Fruit fly (Drosophila melanogaster) whole organism, embryonic: Measurements from ENCODE around the gene Argk1.

Source experiments
- Blimp-1 ChIP-seq: fragments of 200-800 bp; sonication (Bioruptor generic); optimal IDR thresholded peaks from 3 replicates; lab custom pipeline; 2018; ENCODE audit warnings: missing biosample characterization, missing genetic modification characterization, mild to moderate bottlenecking, moderate library complexity, missing genetic modification reagents
- CG1024 ChIP-seq: fragments of 200-800 bp; sonication (Bioruptor generic); IDR thresholded peaks from 2 replicates; pipeline ENCODE4 v1.3.6; 2022; ENCODE audit warnings: missing biosample characterization, missing genetic modification characterization
- CG10979 ChIP-seq: fragments of 200-800 bp; sonication (Bioruptor generic); optimal IDR thresholded peaks from 2 replicates; lab custom pipeline; 2018; ENCODE audit warnings: missing biosample characterization, mild to moderate bottlenecking, missing genetic modification characterization, moderate library complexity
- CG11398 ChIP-seq: fragments of 200-800 bp; sonication (Bioruptor generic); optimal IDR thresholded peaks from 2 replicates; lab custom pipeline; 2016; ENCODE audit warnings: missing biosample characterization, missing genetic modification characterization
- CG11456 ChIP-seq: fragments of 200-800 bp; sonication (Bioruptor generic); IDR thresholded peaks from 3 replicates; pipeline ENCODE4 v1.3.6; 2022; ENCODE audit warnings: missing biosample characterization, missing genetic modification characterization
- CG12219 ChIP-seq: fragments of 200-800 bp; sonication (Bioruptor generic); optimal IDR thresholded peaks from 3 replicates; lab custom pipeline; 2018; ENCODE audit warnings: missing biosample characterization, mild to moderate bottlenecking, missing genetic modification characterization
- CG13775 ChIP-seq: fragments of 200-800 bp; sonication (Bioruptor generic); optimal IDR thresholded peaks from 3 replicates; lab custom pipeline; 2017; ENCODE audit warnings: missing biosample characterization, mild to moderate bottlenecking, missing genetic modification characterization
- CG1602 ChIP-seq: fragments of 200-800 bp; sonication (Bioruptor generic); optimal IDR thresholded peaks from 3 replicates; lab custom pipeline; 2016; ENCODE audit warnings: missing biosample characterization, missing genetic modification characterization
- CG17361 ChIP-seq: fragments of 200-800 bp; sonication (Bioruptor generic); IDR thresholded peaks from 3 replicates; pipeline ENCODE4 v1.3.6; 2022; ENCODE audit warnings: missing biosample characterization, missing genetic modification characterization
- CG17612 ChIP-seq: fragments of 200-800 bp; sonication (Bioruptor generic); IDR thresholded peaks from 2 replicates; pipeline ENCODE4 v1.3.6; 2022; ENCODE audit warnings: missing biosample characterization, missing genetic modification characterization
- CG18476 ChIP-seq: fragments of 200-800 bp; sonication (Bioruptor generic); optimal IDR thresholded peaks from 2 replicates; lab custom pipeline; 2016; ENCODE audit warnings: missing biosample characterization, mild to moderate bottlenecking, missing genetic modification characterization
- CG2678 ChIP-seq: fragments of 200-800 bp; sonication (Bioruptor generic); optimal IDR thresholded peaks from 3 replicates; lab custom pipeline; 2019; ENCODE audit warnings: missing biosample characterization, mild to moderate bottlenecking, missing genetic modification characterization, moderate library complexity
- CG6689 ChIP-seq: fragments of 200-800 bp; sonication (Bioruptor generic); IDR thresholded peaks from 2 replicates; pipeline ENCODE4 v1.3.6; 2022; ENCODE audit warnings: missing biosample characterization, missing genetic modification characterization
- CG6765 ChIP-seq: fragments of 200-800 bp; sonication (Bioruptor generic); optimal IDR thresholded peaks from 3 replicates; lab custom pipeline; 2017; ENCODE audit warnings: missing biosample characterization, mild to moderate bottlenecking, missing genetic modification characterization
- CG7556 ChIP-seq: fragments of 200-800 bp; sonication (Bioruptor generic); optimal IDR thresholded peaks from 2 replicates; lab custom pipeline; 2017; ENCODE audit warnings: missing biosample characterization, mild to moderate bottlenecking, missing genetic modification characterization
- CG7786 ChIP-seq: fragments of 200-800 bp; sonication (Bioruptor generic); optimal IDR thresholded peaks from 2 replicates; lab custom pipeline; 2016; ENCODE audit warnings: missing biosample characterization, missing genetic modification characterization
- D ChIP-seq, 2 experiments: fragments of 200-800 bp in 1 of 2; fragments of >200 bp in 1 of 2; sonication (Bioruptor generic) in 1 of 2; optimal IDR thresholded peaks; 2 replicates in 1 of 2; 3 replicates in 1 of 2; lab custom pipeline; 2017; ENCODE audit warnings: mild to moderate bottlenecking in 1 of 2, missing biosample characterization in 1 of 2, missing genetic modification characterization in 1 of 2, missing genetic modification reagents in 1 of 2
- D19A ChIP-seq: fragments of 200-800 bp; optimal IDR thresholded peaks from 3 replicates; lab custom pipeline; 2019; ENCODE audit warnings: missing biosample characterization, mild to moderate bottlenecking, missing genetic modification characterization, moderate library complexity
- Dad ChIP-seq: fragments of 200-800 bp; sonication (Bioruptor generic); optimal IDR thresholded peaks from 3 replicates; lab custom pipeline; 2016; ENCODE audit warnings: missing biosample characterization, missing genetic modification characterization
- Dbx ChIP-seq: fragments of 200-800 bp; sonication (Bioruptor generic); IDR thresholded peaks from 3 replicates; pipeline ENCODE4 v1.3.6; 2022; ENCODE audit warnings: missing biosample characterization, missing genetic modification characterization
- Hey ChIP-seq: fragments of 200-800 bp; sonication (Bioruptor generic); optimal IDR thresholded peaks from 3 replicates; lab custom pipeline; 2018; ENCODE audit warnings: missing biosample characterization, mild to moderate bottlenecking, missing genetic modification characterization
- HmgZ ChIP-seq: fragments of 200-800 bp; sonication (Bioruptor generic); optimal IDR thresholded peaks from 2 replicates; lab custom pipeline; 2018; ENCODE audit warnings: missing biosample characterization, mild to moderate bottlenecking, missing genetic modification characterization
- Hmx ChIP-seq: fragments of 200-800 bp; sonication (Bioruptor generic); optimal IDR thresholded peaks from 2 replicates; lab custom pipeline; 2016; ENCODE audit warnings: missing biosample characterization, missing genetic modification characterization
- Hr3 ChIP-seq: fragments of 200-800 bp; sonication (Bioruptor generic); optimal IDR thresholded peaks from 3 replicates; lab custom pipeline; 2016; ENCODE audit warnings: missing biosample characterization, missing genetic modification characterization
- Hr51 ChIP-seq, 2 experiments: fragments of 200-800 bp; sonication (Bioruptor generic); optimal IDR thresholded peaks; 2 replicates in 1 of 2; 3 replicates in 1 of 2; lab custom pipeline; 2016 to 2018; ENCODE audit warnings: missing biosample characterization in 2 of 2, missing genetic modification characterization in 2 of 2, mild to moderate bottlenecking in 1 of 2, moderate library complexity in 1 of 2
- Kr ChIP-seq: fragments of 200-800 bp; sonication (Bioruptor generic); optimal IDR thresholded peaks from 2 replicates; lab custom pipeline; 2017; ENCODE audit warnings: missing biosample characterization, mild to moderate bottlenecking, missing genetic modification characterization
- Myb ChIP-seq: fragments of 200-800 bp; sonication (Bioruptor generic); optimal IDR thresholded peaks from 2 replicates; lab custom pipeline; 2016; ENCODE audit warnings: missing biosample characterization, missing genetic modification characterization
- NFAT ChIP-seq: fragments of 200-800 bp; sonication (Bioruptor generic); IDR thresholded peaks from 2 replicates; pipeline ENCODE4 v1.3.6; 2022; ENCODE audit warnings: missing biosample characterization, missing genetic modification characterization
- NK7.1 ChIP-seq: fragments of 200-800 bp; sonication (Bioruptor generic); optimal IDR thresholded peaks from 3 replicates; lab custom pipeline; 2016; ENCODE audit warnings: missing biosample characterization, missing genetic modification characterization
- Opbp ChIP-seq: fragments of 200-800 bp; sonication (Bioruptor generic); IDR thresholded peaks from 3 replicates; pipeline ENCODE4 v1.3.6; 2022; ENCODE audit warnings: missing biosample characterization, missing genetic modification characterization; ENCODE audit not compliant: partially characterized antibody
- Sox102F ChIP-seq: fragments of 200-800 bp; sonication (Bioruptor generic); optimal IDR thresholded peaks from 2 replicates; lab custom pipeline; 2018; ENCODE audit warnings: missing biosample characterization, mild to moderate bottlenecking, missing genetic modification characterization, moderate library complexity
- Sry-β ChIP-seq: fragments of 200-800 bp; sonication (Bioruptor generic); optimal IDR thresholded peaks from 2 replicates; lab custom pipeline; 2018; ENCODE audit warnings: missing biosample characterization, mild to moderate bottlenecking, missing genetic modification characterization, moderate library complexity
- TFAM ChIP-seq: fragments of 200-800 bp; sonication (Bioruptor generic); optimal IDR thresholded peaks from 2 replicates; lab custom pipeline; 2017; ENCODE audit warnings: missing biosample characterization, missing genetic modification characterization, inconsistent platforms
- ac ChIP-seq: fragments of 200-800 bp; sonication (Bioruptor generic); optimal IDR thresholded peaks from 3 replicates; lab custom pipeline; 2017; ENCODE audit warnings: missing biosample characterization, mild to moderate bottlenecking, missing genetic modification characterization
- az2 ChIP-seq: fragments of 200-800 bp; sonication (Bioruptor generic); optimal IDR thresholded peaks from 3 replicates; lab custom pipeline; 2016; ENCODE audit warnings: missing biosample characterization, missing genetic modification characterization
- caup ChIP-seq: fragments of 200-800 bp; sonication (Bioruptor generic); optimal IDR thresholded peaks from 3 replicates; lab custom pipeline; 2017; ENCODE audit warnings: missing biosample characterization, mild to moderate bottlenecking, missing genetic modification characterization, moderate library complexity; ENCODE audit not compliant: severe bottlenecking
- chif ChIP-seq, 2 experiments: fragments of 200-800 bp; sonication (Bioruptor generic); optimal IDR thresholded peaks; 3 replicates each; lab custom pipeline; 2016; ENCODE audit warnings: missing biosample characterization in 2 of 2, missing genetic modification characterization in 2 of 2
- croc ChIP-seq: fragments of 200-800 bp; sonication (Bioruptor generic); conservative IDR thresholded peaks from 3 replicates; pipeline ENCODE4 v1.3.6; 2022; ENCODE audit warnings: missing biosample characterization, missing genetic modification characterization
- dmrt99B ChIP-seq: fragments of 200-800 bp; sonication (Bioruptor generic); optimal IDR thresholded peaks from 2 replicates; lab custom pipeline; 2018; ENCODE audit warnings: missing biosample characterization, mild to moderate bottlenecking, missing genetic modification characterization, moderate library complexity
- dysf ChIP-seq: fragments of 200-800 bp; sonication (Bioruptor generic); IDR thresholded peaks from 3 replicates; pipeline ENCODE4 v1.3.6; 2022; ENCODE audit warnings: missing biosample characterization, missing genetic modification characterization
- eyg ChIP-seq: fragments of 200-800 bp; sonication (Bioruptor generic); optimal IDR thresholded peaks from 3 replicates; lab custom pipeline; 2016; ENCODE audit warnings: missing biosample characterization, missing genetic modification characterization
- gcm2 ChIP-seq: fragments of 200-800 bp; sonication (Bioruptor generic); optimal IDR thresholded peaks from 2 replicates; lab custom pipeline; 2016; ENCODE audit warnings: missing biosample characterization, missing genetic modification characterization
- grn ChIP-seq: fragments of 200-800 bp; sonication (Bioruptor generic); optimal IDR thresholded peaks from 3 replicates; lab custom pipeline; 2017; ENCODE audit warnings: missing biosample characterization, missing genetic modification characterization
- kay ChIP-seq: fragments of 200-800 bp; sonication (Bioruptor generic); optimal IDR thresholded peaks from 2 replicates; lab custom pipeline; 2016; ENCODE audit warnings: missing biosample characterization, missing genetic modification characterization
- lmd ChIP-seq: fragments of 200-800 bp; sonication (Bioruptor generic); IDR thresholded peaks from 2 replicates; pipeline ENCODE4 v1.3.6; 2022; ENCODE audit warnings: missing biosample characterization, missing genetic modification characterization
- otp ChIP-seq: fragments of 200-800 bp; sonication (Bioruptor generic); IDR thresholded peaks from 3 replicates; pipeline ENCODE4, ENCODE4 v1.3.6; 2022; ENCODE audit warnings: missing biosample characterization, missing genetic modification characterization
- sc ChIP-seq, 3 experiments: fragments of >200 bp in 2 of 3; fragments of 200-800 bp in 1 of 3; sonication (Bioruptor generic) in 1 of 3; optimal IDR thresholded peaks; 2 replicates in 2 of 3; 3 replicates in 1 of 3; lab custom pipeline; 2017; ENCODE audit warnings: mild to moderate bottlenecking in 1 of 3, missing biosample characterization in 1 of 3, missing genetic modification characterization in 1 of 3, missing genetic modification reagents in 1 of 3
- tgo ChIP-seq: fragments of 200-800 bp; sonication (Bioruptor generic); IDR thresholded peaks from 3 replicates; pipeline ENCODE4 v1.3.6; 2022; ENCODE audit warnings: missing biosample characterization, missing genetic modification characterization
- tll ChIP-seq, 2 experiments: fragments of 200-800 bp in 1 of 2; fragments of >200 bp in 1 of 2; sonication (Bioruptor generic) in 1 of 2; optimal IDR thresholded peaks; 2 replicates each; lab custom pipeline; 2017 to 2019; ENCODE audit warnings: missing biosample characterization in 2 of 2, missing genetic modification characterization in 2 of 2, mild to moderate bottlenecking in 1 of 2, moderate library complexity in 1 of 2
- ttk ChIP-seq: fragments of 200-800 bp; sonication (Bioruptor generic); IDR thresholded peaks from 2 replicates; pipeline ENCODE4 v2.1.2; 2022; ENCODE audit warnings: missing biosample characterization, missing genetic modification characterization

Gene Argk1

DNA sequence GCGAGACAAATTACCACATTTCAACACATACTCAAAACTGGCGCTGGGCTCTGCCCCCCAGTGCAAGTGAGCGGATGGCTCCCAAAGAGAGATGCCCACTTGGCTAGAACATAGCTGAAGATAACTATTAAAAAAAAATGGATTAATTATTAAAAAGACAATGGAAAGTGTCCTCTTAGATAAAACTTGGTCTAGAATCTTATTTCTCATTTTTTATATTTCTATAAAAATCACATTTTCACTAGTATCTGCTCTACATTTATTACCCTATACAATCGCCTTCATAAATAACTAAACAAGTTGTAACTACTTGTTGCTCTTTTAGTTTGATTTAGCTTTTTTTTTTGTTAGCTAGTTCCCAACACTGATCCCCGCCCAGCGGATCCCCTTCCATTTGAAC, 33.0 kb downstream of the Argk1 start (continued):
- TF ChIP-seq chif (GFP tag; optimal IDR thresholded peaks at IDR 0.05; lab: Kevin White, UChicago) (no peak), CG17612 (GFP tag; lab: Robert Waterston, UW) (no peak), Myb (GFP tag; lab: Kevin White, UChicago) (no peak), caup (GFP tag; lab: Kevin White, UChicago) (no peak), CG2678 (tag; lab: Kevin White, UChicago) (peak; percentile 35), tll (GFP tag; optimal IDR thresholded peaks at IDR 0.05; lab: Kevin White, UChicago) (no peak), NFAT (GFP tag; lab: Robert Waterston, UW) (no peak), CG10979 (tag; lab: Kevin White, UChicago) (peak; percentile 54), Hey (tag; lab: Kevin White, UChicago) (no peak), CG6689 (GFP tag; lab: Robert Waterston, UW) (0 out of 2 replicates have a peak, but pooled peaks have one; percentile 31), az2 (GFP tag; lab: Kevin White, UChicago) (no peak), ttk (no peak), Sox102F (peak; percentile 32), Hr3 (GFP tag; lab: Kevin White, UChicago) (no peak), eyg (no peak), CG17361 (GFP tag; lab: Robert Waterston, UW) (no peak), otp (GFP tag; lab: Robert Waterston, UW) (no peak), sc (optimal IDR thresholded peaks at IDR 0.05; lab: Kevin White, UChicago) (no peak), sc (GFP tag; optimal IDR thresholded peaks at IDR 0.05; lab: Kevin White, UChicago) (peak; percentile 34), CG1602 (GFP tag; lab: Kevin White, UChicago) (no peak), Hr51 (GFP tag; optimal IDR thresholded peaks at IDR 0.05; lab: Kevin White, UChicago) (peak in 1 of 2 experiments; percentile 42), gcm2 (no peak), CG11398 (GFP tag; lab: Kevin White, UChicago) (no peak), Dad (GFP tag; lab: Kevin White, UChicago) (no peak), kay (no peak), D (optimal IDR thresholded peaks at IDR 0.05; lab: Kevin White, UChicago) (no peak), D (GFP tag; optimal IDR thresholded peaks at IDR 0.05; lab: Kevin White, UChicago) (peak; percentile 40), CG18476 (GFP tag; lab: Kevin White, UChicago) (no peak), Blimp-1 (GFP tag; lab: Kevin White, UChicago) (peak; percentile 35), lmd (GFP tag; lab: Robert Waterston, UW) (no peak), tgo (no peak), Dbx (no peak), NK7.1 (GFP tag; lab: Kevin White, UChicago) (no peak), CG11456 (GFP tag; lab: Robert Waterston, UW) (no peak), CG13775 (GFP tag; lab: Kevin White, UChicago) (no peak), grn (GFP tag; lab: Kevin White, UChicago) (no peak), CG6765 (GFP tag; lab: Kevin White, UChicago) (no peak), Opbp (GFP tag; lab: Robert Waterston, UW) (no peak), ac (GFP tag; lab: Kevin White, UChicago) (no peak), CG7786 (GFP tag; lab: Kevin White, UChicago) (no peak), CG7556 (GFP tag; lab: Kevin White, UChicago) (no peak), Hmx (GFP tag; lab: Kevin White, UChicago) (no peak), D19A (no peak), CG1024 (GFP tag; lab: Robert Waterston, UW) (no peak), Sry-β (GFP tag; lab: Kevin White, UChicago) (peak; percentile 87), dmrt99B (peak; percentile 28), dysf (GFP tag; lab: Robert Waterston, UW) (no peak), CG12219 (no peak), croc (GFP tag; lab: Robert Waterston, UW) (0 out of 3 replicates have a peak, but pooled peaks have one; percentile 27), HmgZ (tag; lab: Kevin White, UChicago) (no peak), Kr (GFP tag; lab: Kevin White, UChicago) (no peak), TFAM (GFP tag; lab: Kevin White, UChicago) (no peak)
